Fruit fly (Drosophila melanogaster): ENCODE data around the gene CG32104.
A peak's percentile ranks its signal among the peaks of the same experiment; 100 is the strongest.

DNA sequence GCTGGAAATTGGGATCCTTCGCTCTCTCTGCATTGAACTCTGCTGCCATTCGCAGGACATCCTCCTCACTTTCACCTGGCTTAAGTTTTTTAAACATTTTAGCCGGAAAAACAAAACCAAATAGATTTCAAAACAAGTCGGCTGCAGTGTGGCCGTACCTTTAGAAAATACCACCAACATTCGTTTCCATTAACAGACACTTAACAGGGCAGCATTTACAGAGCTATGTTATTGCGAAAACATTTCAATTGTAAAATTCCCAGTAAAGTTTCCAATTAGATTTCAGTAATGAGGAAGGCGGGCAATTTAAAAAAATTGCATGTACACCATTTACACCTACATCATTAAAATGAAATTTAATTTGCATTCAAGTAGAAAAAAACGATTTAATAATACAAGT lies at the start of gene CG32104:
- no peak for TF ChIP-seq Rel (GFP tag; optimal IDR thresholded peaks at IDR 0.05)
- TF ChIP-seq Rel (tag; optimal IDR thresholded peaks at IDR 0.05): peak; percentile 71
- no peak for TF ChIP-seq CG9705 (GFP tag; optimal IDR thresholded peaks at IDR 0.05)
- TF ChIP-seq GATAd (GFP tag; optimal IDR thresholded peaks at IDR 0.05): no peak
- no peak for TF ChIP-seq Sp1 (GFP tag; optimal IDR thresholded peaks at IDR 0.05)

Data from whole organism, wandering third instar larva.